Worm (Caenorhabditis elegans) whole organism, L4 larva: ENCODE data around the gene let-716.
A peak's percentile ranks its signal among the peaks of the same experiment; 100 is the strongest.

Experiments used
- ceh-28 ChIP-seq: fragments of 150-350 bp; optimal IDR thresholded peaks from 2 replicates; lab custom pipeline; 2014; ENCODE audit warnings: missing biosample characterization, missing genetic modification reagents, missing genetic modification characterization
- ces-1 ChIP-seq: fragments of 150-350 bp; sonication (generic microtip); optimal IDR thresholded peaks from 4 replicates; lab custom pipeline; 2014; ENCODE audit warnings: missing biosample characterization, missing genetic modification reagents, missing genetic modification characterization
- lin-13 ChIP-seq: fragments of 150-350 bp; optimal IDR thresholded peaks from 2 replicates; lab custom pipeline; 2014; ENCODE audit warnings: missing biosample characterization, missing genetic modification reagents, missing genetic modification characterization
- madf-9 ChIP-seq: fragments of 200-800 bp; sonication (Bioruptor generic); conservative IDR thresholded peaks from 2 replicates; pipeline ENCODE4 v1.3.6; 2022; ENCODE audit warnings: missing genetic modification reagents, missing genetic modification characterization, missing compliant biosample characterization
- nhr-11 ChIP-seq: fragments of 150-350 bp; optimal IDR thresholded peaks from 2 replicates; lab custom pipeline; 2014; ENCODE audit warnings: missing biosample characterization, missing genetic modification characterization
- nhr-48 ChIP-seq: sonication (generic microtip); optimal IDR thresholded peaks from 2 replicates; lab custom pipeline; 2016; ENCODE audit warnings: mild to moderate bottlenecking, missing genetic modification characterization, missing compliant biosample characterization
- nhr-76 ChIP-seq: fragments of 150-350 bp; optimal IDR thresholded peaks from 2 replicates; lab custom pipeline; 2014; ENCODE audit warnings: missing biosample characterization, missing genetic modification characterization
- pqm-1 ChIP-seq: sonication (generic microtip); optimal IDR thresholded peaks from 2 replicates; lab custom pipeline; 2017; ENCODE audit warnings: missing biosample characterization, missing genetic modification characterization
- snpc-4 ChIP-seq: fragments of 150-350 bp; optimal IDR thresholded peaks from 2 replicates; lab custom pipeline; 2014; ENCODE audit warnings: missing biosample characterization, missing genetic modification characterization
- spr-3 ChIP-seq: fragments of 200-800 bp; sonication (Bioruptor generic); optimal IDR thresholded peaks from 2 replicates; lab custom pipeline; 2018; ENCODE audit warnings: mild to moderate bottlenecking, missing genetic modification characterization, missing compliant biosample characterization

DNA sequence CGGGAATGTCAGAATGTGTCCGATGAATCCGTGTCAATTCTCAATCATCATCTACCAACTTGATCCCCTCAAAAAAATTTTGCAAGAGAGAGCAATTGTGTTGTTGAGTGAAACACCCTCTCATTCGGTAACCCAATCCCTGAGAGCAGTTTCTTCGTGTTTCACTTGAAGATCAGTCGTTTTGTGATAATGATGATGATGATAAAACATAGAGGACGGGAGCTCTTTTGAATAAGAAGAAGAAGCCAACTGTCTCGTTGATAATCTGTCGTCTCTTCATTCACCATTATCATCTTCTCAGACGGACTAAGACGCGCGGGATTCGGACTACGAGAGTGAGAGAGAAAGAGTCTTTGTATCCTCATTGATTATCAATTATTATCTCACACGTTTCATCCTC lies 21.8 kb downstream of the let-716 start:
- TF ChIP-seq spr-3 (GFP tag; lab: Kevin White, UChicago) (no peak), ceh-28 (tag; lab: Kevin White, UChicago) (no peak), madf-9 (GFP tag; lab: Robert Waterston, UW) (no peak), pqm-1 (tag; lab: Kevin White, UChicago) (no peak), snpc-4 (tag; lab: Kevin White, UChicago) (no peak), nhr-76 (tag; lab: Kevin White, UChicago) (no peak), lin-13 (GFP tag; lab: Kevin White, UChicago) (no peak), nhr-48 (tag; lab: Kevin White, UChicago) (no peak), nhr-11 (tag; lab: Kevin White, UChicago) (peak; percentile 52), ces-1 (GFP tag; lab: Kevin White, UChicago) (no peak)
